Fruit fly (Drosophila melanogaster): ENCODE measurements around the gene CG10958.

CG10958 gene

DNA sequence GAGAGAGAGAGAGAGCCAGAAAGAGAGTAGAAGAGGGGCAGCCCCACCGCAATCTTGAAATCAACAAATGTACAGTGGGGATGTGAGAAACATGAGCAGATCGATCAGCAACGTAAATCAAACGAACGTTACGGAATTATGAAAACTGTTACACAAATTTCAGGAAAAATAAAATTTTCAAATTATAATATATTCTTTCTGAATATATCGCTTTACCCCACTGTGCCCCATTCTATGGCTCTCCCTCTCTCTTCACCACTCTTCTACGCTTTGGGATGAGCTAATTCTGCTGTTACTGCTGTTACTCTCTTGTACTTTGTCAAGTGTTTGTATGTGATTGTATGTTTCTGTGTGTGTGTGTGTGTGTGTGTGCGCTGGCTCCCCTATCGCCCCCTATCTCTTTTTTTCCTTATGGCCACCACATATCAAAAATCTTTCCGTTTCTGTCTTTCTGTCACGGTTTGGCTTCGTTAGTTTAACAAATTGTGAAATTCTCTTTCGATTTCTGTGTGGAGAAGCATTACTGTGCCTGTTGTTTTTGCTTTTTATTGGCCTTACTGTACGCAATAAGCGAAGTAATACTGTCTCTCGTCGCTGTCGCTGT is 41.0 kb upstream of the CG10958 start (continued):
- peak; percentile 99 for TF ChIP-seq ttk (GFP tag; IDR thresholded peaks at IDR 0.05)
- TF ChIP-seq CG6254 (GFP tag; optimal IDR thresholded peaks at IDR 0.05) = peak; percentile 94
- TF ChIP-seq CG4707 (GFP tag; optimal IDR thresholded peaks at IDR 0.05) = peak; percentile 98
- TF ChIP-seq CG3838 (GFP tag; optimal IDR thresholded peaks at IDR 0.05) = peak; percentile 82
- peak; percentile 94 for TF ChIP-seq dimm (GFP tag; IDR thresholded peaks at IDR 0.05)
- no peak for TF ChIP-seq CG8478 (optimal IDR thresholded peaks at IDR 0.05)
- TF ChIP-seq seq (GFP tag; IDR thresholded peaks at IDR 0.05) = peak; percentile 98
- no peak; the same call in 1 of the 2 replicates for TF ChIP-seq Scr (GFP tag; IDR thresholded peaks at IDR 0.05; ENCODE audit: partially characterized antibody)
- TF ChIP-seq CG11696 (GFP tag; IDR thresholded peaks at IDR 0.05) = peak; percentile 96
- TF ChIP-seq Ravus (GFP tag; IDR thresholded peaks at IDR 0.05) = peak; percentile 96
- TF ChIP-seq unpg (GFP tag; optimal IDR thresholded peaks at IDR 0.05) = peak; percentile 98
- TF ChIP-seq Bgb (GFP tag; IDR thresholded peaks at IDR 0.05; ENCODE audit: partially characterized antibody) = no peak
- TF ChIP-seq CG8290 (GFP tag; optimal IDR thresholded peaks at IDR 0.05) = peak; percentile 70
- TF ChIP-seq CG8290 (tag; optimal IDR thresholded peaks at IDR 0.05) = peak; percentile 35 to 92
- TF ChIP-seq BtbVII (GFP tag; optimal IDR thresholded peaks at IDR 0.05) = peak; percentile 97
- peak; percentile 99 for TF ChIP-seq Awh (GFP tag; IDR thresholded peaks at IDR 0.05)
- peak; percentile 95 for TF ChIP-seq CG12942 (GFP tag; optimal IDR thresholded peaks at IDR 0.05)
- peak; percentile 96 for TF ChIP-seq scrt (GFP tag; optimal IDR thresholded peaks at IDR 0.05)
- TF ChIP-seq emc (GFP tag; optimal IDR thresholded peaks at IDR 0.05) = peak; percentile 79
- peak; percentile 94 for TF ChIP-seq salm (tag; optimal IDR thresholded peaks at IDR 0.05)
- peak; percentile 94 for TF ChIP-seq CG31224 (GFP tag; IDR thresholded peaks at IDR 0.05)
- TF ChIP-seq slp2 (GFP tag; optimal IDR thresholded peaks at IDR 0.05) = peak; percentile 74
- peak; percentile 90 for TF ChIP-seq MTF-1 (GFP tag; optimal IDR thresholded peaks at IDR 0.05; ENCODE audit: borderline replicate concordance)
- peak; percentile 90 for TF ChIP-seq CG11560 (tag; IDR thresholded peaks at IDR 0.05)
- peak; percentile 79 for TF ChIP-seq dan (GFP tag; IDR thresholded peaks at IDR 0.05)
- TF ChIP-seq CG3995 (GFP tag; optimal IDR thresholded peaks at IDR 0.05) = peak; percentile 94
- TF ChIP-seq CG7372 (GFP tag; IDR thresholded peaks at IDR 0.05) = peak; percentile 97
- peak; percentile 93 for TF ChIP-seq CG10462 (GFP tag; optimal IDR thresholded peaks at IDR 0.05)
- TF ChIP-seq CG7839 (tag; optimal IDR thresholded peaks at IDR 0.05) = peak; percentile 97
- peak; percentile 84 for TF ChIP-seq Atf-2 (GFP tag; optimal IDR thresholded peaks at IDR 0.05)
- TF ChIP-seq CG13296 (GFP tag; optimal IDR thresholded peaks at IDR 0.05) = peak; percentile 97
- peak; percentile 81 for TF ChIP-seq Atf3 (GFP tag; optimal IDR thresholded peaks at IDR 0.05)
- TF ChIP-seq PHDP (tag; optimal IDR thresholded peaks at IDR 0.05) = peak; percentile 97
- peak; percentile 94 for TF ChIP-seq CG15011 (GFP tag; optimal IDR thresholded peaks at IDR 0.05)
- peak; percentile 93 for TF ChIP-seq Six4 (GFP tag; optimal IDR thresholded peaks at IDR 0.05)
- peak; percentile 97 for TF ChIP-seq CG32767 (GFP tag; IDR thresholded peaks at IDR 0.05)
- peak; percentile 38 for TF ChIP-seq Sry-δ (GFP tag; optimal IDR thresholded peaks at IDR 0.05)
- TF ChIP-seq dmrt11E (tag; optimal IDR thresholded peaks at IDR 0.05) = peak; percentile 88
- peak; percentile 81 for TF ChIP-seq psq (GFP tag; optimal IDR thresholded peaks at IDR 0.05)
- TF ChIP-seq Hmx (GFP tag; optimal IDR thresholded peaks at IDR 0.05) = peak; percentile 77
- TF ChIP-seq bowl (GFP tag; IDR thresholded peaks at IDR 0.05) = peak; percentile 97
- TF ChIP-seq CG4820 (GFP tag; optimal IDR thresholded peaks at IDR 0.05) = peak; percentile 95
- peak; percentile 72 for TF ChIP-seq Dip2 (GFP tag; IDR thresholded peaks at IDR 0.05)
- peak; percentile 87 for TF ChIP-seq E2f2 (GFP tag; IDR thresholded peaks at IDR 0.05)
- peak; percentile 68 for TF ChIP-seq ac (GFP tag; optimal IDR thresholded peaks at IDR 0.05)
- peak; percentile 97 for TF ChIP-seq wor (GFP tag; IDR thresholded peaks at IDR 0.05)
- TF ChIP-seq crol (GFP tag; IDR thresholded peaks at IDR 0.05) = peak; percentile 94
- peak; percentile 99 for TF ChIP-seq CG17328 (GFP tag; IDR thresholded peaks at IDR 0.05)
- peak; percentile 70 for TF ChIP-seq dm (GFP tag; optimal IDR thresholded peaks at IDR 0.05)
- TF ChIP-seq CG10267 (tag; optimal IDR thresholded peaks at IDR 0.05) = peak; percentile 90
- TF ChIP-seq Dbx (GFP tag; IDR thresholded peaks at IDR 0.05) = peak; percentile 98
- peak; percentile 78 for TF ChIP-seq Lhr (GFP tag; optimal IDR thresholded peaks at IDR 0.05)

All from whole organism, embryonic.